Worm (Caenorhabditis elegans) whole organism, L4 larva: ENCODE results near the gene vps-53.

Experiments used
- lin-39 ChIP-seq: fragments of 150-350 bp; optimal IDR thresholded peaks from 2 replicates; lab custom pipeline; 2014; ENCODE audit warnings: missing biosample characterization, missing genetic modification reagents, missing genetic modification characterization
- unc-130 ChIP-seq: sonication (generic microtip); optimal IDR thresholded peaks from 2 replicates; lab custom pipeline; 2016; ENCODE audit warnings: missing genetic modification reagents, missing genetic modification characterization, missing compliant biosample characterization

ce11 chrIII:9772394-9772793 is 15.1 kb upstream of the vps-53 start:
- no peak for TF ChIP-seq lin-39 (tag; lab: Kevin White, UChicago)
- TF ChIP-seq unc-130 (GFP tag; lab: Kevin White, UChicago): no peak
